Worm (Caenorhabditis elegans) whole organism, L1 larva: ENCODE data around the gene pho-7.

Source experiments
- C04F5.9 ChIP-seq: sonication (generic microtip); optimal IDR thresholded peaks from 2 replicates; lab custom pipeline; 2016; ENCODE audit warnings: missing genetic modification characterization, missing compliant biosample characterization
- F16B12.6 ChIP-seq: fragments of 150-350 bp; optimal IDR thresholded peaks from 2 replicates; lab custom pipeline; 2014; ENCODE audit warnings: missing biosample characterization, missing genetic modification characterization
- ama-1 ChIP-seq: fragments of 150-350 bp; optimal IDR thresholded peaks from 2 replicates; lab custom pipeline; 2014
- ceh-8 ChIP-seq: fragments of 200-800 bp; sonication (Bioruptor generic); optimal IDR thresholded peaks from 2 replicates; lab custom pipeline; 2018; ENCODE audit warnings: mild to moderate bottlenecking, missing genetic modification characterization, moderate library complexity, missing compliant biosample characterization
- ceh-88 ChIP-seq: fragments of 200-800 bp; sonication (Bioruptor generic); IDR thresholded peaks from 2 replicates; pipeline ENCODE4 v1.3.6; 2022; ENCODE audit warnings: missing genetic modification characterization, missing compliant biosample characterization
- efl-1 ChIP-seq, 4 experiments: fragments of 150-350 bp; optimal IDR thresholded peaks in 3 of 4; peaks in 1 of 4; 1 replicate in 1 of 4; 2 replicates in 3 of 4; lab custom pipeline; 2014; ENCODE audit warnings: missing biosample characterization in 2 of 4, missing genetic modification characterization in 2 of 4, missing genetic modification reagents in 2 of 4
- egl-27 ChIP-seq, 2 experiments: fragments of 150-350 bp in 1 of 2; sonication (generic microtip); optimal IDR thresholded peaks; 3 replicates each; lab custom pipeline; 2017 to 2018; ENCODE audit warnings: missing biosample characterization in 2 of 2, missing genetic modification characterization in 2 of 2, missing genetic modification reagents in 2 of 2
- fkh-10 ChIP-seq: sonication (generic microtip); optimal IDR thresholded peaks from 2 replicates; lab custom pipeline; 2017; ENCODE audit warnings: missing biosample characterization, missing genetic modification reagents, missing genetic modification characterization
- fkh-4 ChIP-seq: sonication (generic microtip); optimal IDR thresholded peaks from 2 replicates; lab custom pipeline; 2016; ENCODE audit warnings: missing compliant biosample characterization, missing genetic modification characterization, borderline replicate concordance
- hlh-17 ChIP-seq: fragments of 200-800 bp; sonication (Bioruptor generic); optimal IDR thresholded peaks from 2 replicates; lab custom pipeline; 2018; ENCODE audit warnings: missing genetic modification characterization, mild to moderate bottlenecking, missing compliant biosample characterization, moderate library complexity, borderline replicate concordance
- hlh-4 ChIP-seq: sonication (generic microtip); optimal IDR thresholded peaks from 2 replicates; lab custom pipeline; 2016; ENCODE audit warnings: mild to moderate bottlenecking, missing genetic modification characterization, missing compliant biosample characterization
- irx-1 ChIP-seq: sonication (generic microtip); optimal IDR thresholded peaks from 2 replicates; lab custom pipeline; 2016; ENCODE audit warnings: missing genetic modification characterization, missing compliant biosample characterization
- lin-13 ChIP-seq: fragments of 150-350 bp; optimal IDR thresholded peaks from 2 replicates; lab custom pipeline; 2014; ENCODE audit warnings: missing biosample characterization, missing genetic modification reagents, missing genetic modification characterization
- lin-15B ChIP-seq: fragments of 150-350 bp; sonication (generic microtip); optimal IDR thresholded peaks from 3 replicates; lab custom pipeline; 2014; ENCODE audit warnings: missing biosample characterization, missing genetic modification characterization
- lin-35 ChIP-seq, 2 experiments: fragments of 150-350 bp; optimal IDR thresholded peaks; 2 replicates each; lab custom pipeline; 2014; ENCODE audit warnings: missing biosample characterization in 2 of 2, missing genetic modification characterization in 2 of 2, missing genetic modification reagents in 2 of 2
- lin-39 ChIP-seq: fragments of 150-350 bp; optimal IDR thresholded peaks from 2 replicates; lab custom pipeline; 2014; ENCODE audit warnings: missing biosample characterization, missing genetic modification reagents, missing genetic modification characterization
- lsy-2 ChIP-seq, 2 experiments: fragments of 150-350 bp; optimal IDR thresholded peaks; 2 replicates each; lab custom pipeline; 2014; ENCODE audit warnings: missing biosample characterization in 2 of 2, missing genetic modification characterization in 2 of 2
- mef-2 ChIP-seq: fragments of 150-350 bp; optimal IDR thresholded peaks from 2 replicates; lab custom pipeline; 2014; ENCODE audit warnings: missing biosample characterization, missing genetic modification characterization
- nhr-12 ChIP-seq: sonication (generic microtip); optimal IDR thresholded peaks from 2 replicates; lab custom pipeline; 2017; ENCODE audit warnings: missing biosample characterization, missing genetic modification characterization
- nhr-71 ChIP-seq: sonication (generic microtip); optimal IDR thresholded peaks from 2 replicates; lab custom pipeline; 2016; ENCODE audit warnings: mild to moderate bottlenecking, missing genetic modification characterization, moderate library complexity, missing compliant biosample characterization
- nhr-77 ChIP-seq: fragments of 150-350 bp; optimal IDR thresholded peaks from 2 replicates; lab custom pipeline; 2014; ENCODE audit warnings: missing biosample characterization, missing genetic modification characterization
- pag-3 ChIP-seq: sonication (generic microtip); optimal IDR thresholded peaks from 2 replicates; lab custom pipeline; 2017; ENCODE audit warnings: missing genetic modification characterization, mild to moderate bottlenecking, missing compliant biosample characterization, antibody characterized with exemption, borderline replicate concordance; ENCODE audit not compliant: insufficient read depth
- pqm-1 ChIP-seq: sonication (generic microtip); optimal IDR thresholded peaks from 3 replicates; lab custom pipeline; 2017; ENCODE audit warnings: missing biosample characterization, missing genetic modification characterization
- snpc-4 ChIP-seq: fragments of 150-350 bp; optimal IDR thresholded peaks from 2 replicates; lab custom pipeline; 2014; ENCODE audit warnings: missing biosample characterization, missing genetic modification characterization
- snu-23 ChIP-seq: sonication (generic microtip); optimal IDR thresholded peaks from 2 replicates; lab custom pipeline; 2016; ENCODE audit warnings: missing genetic modification characterization, missing compliant biosample characterization
- sptf-1 ChIP-seq: fragments of 150-350 bp; optimal IDR thresholded peaks from 2 replicates; lab custom pipeline; 2014; ENCODE audit warnings: missing biosample characterization, missing genetic modification characterization
- sup-37 ChIP-seq: fragments of 200-800 bp; sonication (Bioruptor generic); optimal IDR thresholded peaks from 2 replicates; lab custom pipeline; 2018; ENCODE audit warnings: mild to moderate bottlenecking, missing genetic modification characterization, missing compliant biosample characterization
- swsn-7 ChIP-seq: sonication (generic microtip); optimal IDR thresholded peaks from 2 replicates; lab custom pipeline; 2016; ENCODE audit warnings: missing genetic modification characterization, missing compliant biosample characterization
- tlp-1 ChIP-seq: fragments of 150-350 bp; optimal IDR thresholded peaks from 2 replicates; lab custom pipeline; 2014; ENCODE audit warnings: missing biosample characterization, missing genetic modification characterization
- unc-30 ChIP-seq: sonication (generic microtip); optimal IDR thresholded peaks from 2 replicates; lab custom pipeline; 2017; ENCODE audit warnings: missing biosample characterization, missing genetic modification characterization
- unc-98 ChIP-seq: fragments of 200-800 bp; sonication (Bioruptor generic); IDR thresholded peaks from 2 replicates; pipeline ENCODE4 v1.3.6; 2022; ENCODE audit warnings: missing genetic modification characterization, missing compliant biosample characterization
- xbp-1 ChIP-seq: sonication (generic microtip); optimal IDR thresholded peaks from 2 replicates; lab custom pipeline; 2016; ENCODE audit warnings: missing genetic modification characterization, missing compliant biosample characterization
- zip-4 ChIP-seq: fragments of 200-800 bp; sonication (Bioruptor generic); optimal IDR thresholded peaks from 2 replicates; lab custom pipeline; 2018; ENCODE audit warnings: mild to moderate bottlenecking, missing genetic modification characterization, moderate library complexity, missing compliant biosample characterization

Gene pho-7

ce11 chrX:10981374-10981773 lies 40.2 kb upstream of the pho-7 start:
- TF ChIP-seq mef-2 (tag; lab: Kevin White, UChicago): no peak
- no peak for TF ChIP-seq snpc-4
- TF ChIP-seq nhr-12 (tag; lab: Kevin White, UChicago): no peak
- TF ChIP-seq hlh-17 (GFP tag; lab: Kevin White, UChicago): no peak
- no peak for TF ChIP-seq sptf-1
- TF ChIP-seq snu-23 (GFP tag; lab: Kevin White, UChicago): no peak
- no peak for TF ChIP-seq swsn-7 (tag; lab: Kevin White, UChicago)
- no peak for TF ChIP-seq nhr-71 (tag; lab: Kevin White, UChicago)
- TF ChIP-seq nhr-77 (tag; lab: Kevin White, UChicago): no peak

ce11 chrX:10979186-10979585 lies 38.0 kb upstream of the pho-7 start, which contains the start of gene pxn-2:
Gene pxn-2, minus strand, starts transcription at chrX:10979286.
- TF ChIP-seq nhr-77 (tag; lab: Kevin White, UChicago) (no peak), lin-35 (GFP tag; optimal IDR thresholded peaks at IDR 0.05; lab: Kevin White, UChicago) (no peak), C04F5.9 (tag; lab: Kevin White, UChicago) (no peak), ceh-88 (no peak), F16B12.6 (tag; lab: Kevin White, UChicago) (no peak), zip-4 (GFP tag; lab: Kevin White, UChicago) (no peak), sup-37 (GFP tag; lab: Kevin White, UChicago) (no peak), fkh-10 (GFP tag; lab: Kevin White, UChicago) (no peak)

ce11 chrX:10976447-10977196 lies 35.5 kb upstream of the pho-7 start:
- no peak for TF ChIP-seq tlp-1 (tag; lab: Kevin White, UChicago)
- no peak for TF ChIP-seq efl-1 (optimal IDR thresholded peaks at IDR 0.05; lab: Kevin White, UChicago)
- peak in 1 of 2 experiments; percentile 91 for TF ChIP-seq efl-1 (GFP tag; optimal IDR thresholded peaks at IDR 0.05 in 1 of 2; lab: Kevin White, UChicago)

ce11 chrX:10971118-10971517 lies 30.0 kb upstream of the pho-7 start:
- no peak for TF ChIP-seq irx-1 (tag; lab: Kevin White, UChicago)
- TF ChIP-seq efl-1 (optimal IDR thresholded peaks at IDR 0.05; lab: Kevin White, UChicago): no peak
- TF ChIP-seq efl-1 (GFP tag; optimal IDR thresholded peaks at IDR 0.05 in 1 of 2; lab: Kevin White, UChicago): peak in 1 of 2 experiments; percentile 24
- no peak for TF ChIP-seq lin-15B (tag; lab: Kevin White, UChicago)
- TF ChIP-seq lsy-2 (tag; optimal IDR thresholded peaks at IDR 0.05; lab: Kevin White, UChicago): no peak

ce11 chrX:10970629-10971028 lies 29.5 kb upstream of the pho-7 start, which contains the start of gene K09C8.8:
Gene K09C8.8, plus strand, starts transcription at chrX:10970929.
- TF ChIP-seq nhr-71 (tag; lab: Kevin White, UChicago) (no peak), egl-27 (tag; optimal IDR thresholded peaks at IDR 0.05; lab: Kevin White, UChicago) (no peak), xbp-1 (no peak), lin-13 (no peak), ama-1 (no peak), pqm-1 (tag; lab: Kevin White, UChicago) (no peak), hlh-4 (tag; lab: Kevin White, UChicago) (no peak), ceh-88 (no peak), sup-37 (GFP tag; lab: Kevin White, UChicago) (no peak), efl-1 (optimal IDR thresholded peaks at IDR 0.05; lab: Kevin White, UChicago) (no peak), efl-1 (GFP tag; optimal IDR thresholded peaks at IDR 0.05 in 1 of 2; lab: Kevin White, UChicago) (no peak), irx-1 (tag; lab: Kevin White, UChicago) (no peak), unc-98 (GFP tag; lab: Robert Waterston, UW) (no peak), pag-3 (no peak)
- TF ChIP-seq, all 84 proteins: peak for 0

ce11 chrX:10967698-10968097 lies 26.5 kb upstream of the pho-7 start, which contains the start of gene K09C8.9:
Gene K09C8.9, minus strand, starts transcription at chrX:10967798.
- TF ChIP-seq fkh-4 (tag; lab: Kevin White, UChicago): no peak
- no peak for TF ChIP-seq lin-39 (tag; lab: Kevin White, UChicago)
- TF ChIP-seq ceh-8 (GFP tag; lab: Kevin White, UChicago): no peak
- TF ChIP-seq efl-1 (optimal IDR thresholded peaks at IDR 0.05; lab: Kevin White, UChicago): no peak
- TF ChIP-seq efl-1 (GFP tag; optimal IDR thresholded peaks at IDR 0.05 in 1 of 2; lab: Kevin White, UChicago): peak in 1 of 2 experiments; percentile 1
- TF ChIP-seq unc-30 (tag; lab: Kevin White, UChicago): no peak
